Worm (Caenorhabditis elegans) whole organism, L4 larva: ENCODE results near the gene C53B7.2.
A peak's percentile ranks its signal among the peaks of the same experiment; 100 is the strongest.

Experiments
- F26F4.8 ChIP-seq: fragments of 200-800 bp; sonication (Bioruptor generic); conservative IDR thresholded peaks from 2 replicates; pipeline ENCODE4 v1.3.6; 2022; ENCODE audit warnings: missing genetic modification characterization, missing compliant biosample characterization
- T20F7.1 ChIP-seq: fragments of 200-800 bp; sonication (Bioruptor generic); optimal IDR thresholded peaks from 2 replicates; lab custom pipeline; 2018; ENCODE audit warnings: mild to moderate bottlenecking, missing genetic modification characterization, missing compliant biosample characterization
- T26A8.4 ChIP-seq: fragments of 200-800 bp; sonication (Bioruptor generic); IDR thresholded peaks from 2 replicates; pipeline ENCODE4 v1.3.6; 2022; ENCODE audit warnings: missing genetic modification characterization, missing compliant biosample characterization
- aha-1 ChIP-seq: fragments of 150-350 bp; peaks from one replicate; lab custom pipeline; 2014; ENCODE audit warnings: missing biosample characterization, missing genetic modification characterization
- ama-1 ChIP-seq: fragments of 150-350 bp; optimal IDR thresholded peaks from 2 replicates; lab custom pipeline; 2014; ENCODE audit warnings: inconsistent platforms, mixed read lengths
- ctbp-1 ChIP-seq: fragments of 200-800 bp; sonication (Bioruptor generic); IDR thresholded peaks from 2 replicates; pipeline ENCODE4 v1.3.6; 2022; ENCODE audit warnings: missing genetic modification reagents, missing genetic modification characterization, missing compliant biosample characterization
- daf-16 ChIP-seq, 3 experiments: sonication (generic microtip); optimal IDR thresholded peaks; 2 replicates each; lab custom pipeline; 2016 to 2017; ENCODE audit warnings: missing genetic modification characterization in 3 of 3, missing genetic modification reagents in 3 of 3, mild to moderate bottlenecking in 2 of 3, missing compliant biosample characterization in 2 of 3, missing biosample characterization in 1 of 3, moderate library complexity in 1 of 3
- dmd-6 ChIP-seq: fragments of 200-800 bp; sonication (Bioruptor generic); IDR thresholded peaks from 2 replicates; pipeline ENCODE4 v1.3.6; 2022; ENCODE audit warnings: missing genetic modification reagents, missing genetic modification characterization, missing compliant biosample characterization
- dpl-1 ChIP-seq: fragments of 150-350 bp; optimal IDR thresholded peaks from 2 replicates; lab custom pipeline; 2014; ENCODE audit warnings: missing biosample characterization, missing genetic modification reagents, missing genetic modification characterization
- duxl-1 ChIP-seq: sonication (generic microtip); optimal IDR thresholded peaks from 2 replicates; lab custom pipeline; 2016; ENCODE audit warnings: mild to moderate bottlenecking, missing genetic modification characterization, moderate library complexity, missing compliant biosample characterization; ENCODE audit not compliant: poor library complexity
- dve-1 ChIP-seq: sonication (generic microtip); optimal IDR thresholded peaks from 2 replicates; lab custom pipeline; 2017; ENCODE audit warnings: antibody characterized with exemption, mild to moderate bottlenecking, missing genetic modification characterization, missing compliant biosample characterization; ENCODE audit not compliant: insufficient read depth
- egl-43 ChIP-seq: fragments of 200-800 bp; sonication (Bioruptor generic); IDR thresholded peaks from 2 replicates; pipeline ENCODE4 v1.3.6; 2022; ENCODE audit warnings: missing genetic modification reagents, missing genetic modification characterization, missing compliant biosample characterization
- hlh-11 ChIP-seq: fragments of 200-800 bp; sonication (Bioruptor generic); optimal IDR thresholded peaks from 2 replicates; lab custom pipeline; 2018; ENCODE audit warnings: mild to moderate bottlenecking, missing genetic modification characterization, missing compliant biosample characterization
- hlh-30 ChIP-seq: sonication (generic microtip); optimal IDR thresholded peaks from 2 replicates; lab custom pipeline; 2017; ENCODE audit warnings: antibody characterized with exemption, mild to moderate bottlenecking, missing genetic modification characterization, missing compliant biosample characterization; ENCODE audit not compliant: insufficient read depth
- hmg-1.1 ChIP-seq: fragments of 200-800 bp; sonication (Bioruptor generic); IDR thresholded peaks from 2 replicates; pipeline ENCODE4 v1.3.6; 2022; ENCODE audit warnings: missing genetic modification reagents, missing genetic modification characterization, missing compliant biosample characterization
- lin-38 ChIP-seq: fragments of 200-800 bp; sonication (Bioruptor generic); IDR thresholded peaks from 2 replicates; pipeline ENCODE4 v1.3.6; 2022; ENCODE audit warnings: missing genetic modification reagents, missing genetic modification characterization, missing compliant biosample characterization
- lir-3 ChIP-seq: sonication (generic microtip); optimal IDR thresholded peaks from 2 replicates; lab custom pipeline; 2016; ENCODE audit warnings: mild to moderate bottlenecking, missing genetic modification characterization, missing compliant biosample characterization
- madf-9 ChIP-seq: fragments of 200-800 bp; sonication (Bioruptor generic); conservative IDR thresholded peaks from 2 replicates; pipeline ENCODE4 v1.3.6; 2022; ENCODE audit warnings: missing genetic modification reagents, missing genetic modification characterization, missing compliant biosample characterization
- mdl-1 ChIP-seq, 2 experiments: fragments of 150-350 bp in 1 of 2; sonication (generic microtip) in 1 of 2; optimal IDR thresholded peaks; 2 replicates each; lab custom pipeline; 2014 to 2017; ENCODE audit warnings: missing biosample characterization in 2 of 2, missing genetic modification characterization in 2 of 2
- mes-2 ChIP-seq: sonication (generic microtip); optimal IDR thresholded peaks from 2 replicates; lab custom pipeline; 2016; ENCODE audit warnings: missing genotype, mild to moderate bottlenecking, missing genetic modification characterization, missing compliant biosample characterization; ENCODE audit not compliant: poor library complexity, severe bottlenecking
- mxl-2 ChIP-seq: fragments of 200-800 bp; sonication (Bioruptor generic); conservative IDR thresholded peaks from 2 replicates; pipeline ENCODE4 v1.3.6; 2022; ENCODE audit warnings: missing genetic modification reagents, missing genetic modification characterization, missing compliant biosample characterization
- nhr-10 ChIP-seq: fragments of 150-350 bp; optimal IDR thresholded peaks from 2 replicates; lab custom pipeline; 2014; ENCODE audit warnings: missing biosample characterization, missing genetic modification characterization
- nhr-102 ChIP-seq: sonication (generic microtip); optimal IDR thresholded peaks from 2 replicates; lab custom pipeline; 2016; ENCODE audit warnings: mild to moderate bottlenecking, missing genetic modification characterization, moderate library complexity, missing compliant biosample characterization
- nhr-11 ChIP-seq: fragments of 150-350 bp; optimal IDR thresholded peaks from 2 replicates; lab custom pipeline; 2014; ENCODE audit warnings: missing biosample characterization, missing genetic modification characterization
- nhr-25 ChIP-seq: sonication (generic microtip); optimal IDR thresholded peaks from 2 replicates; lab custom pipeline; 2017; ENCODE audit warnings: missing genetic modification characterization, mild to moderate bottlenecking, missing compliant biosample characterization, antibody characterized with exemption, moderate library complexity, borderline replicate concordance; ENCODE audit not compliant: insufficient read depth
- nhr-28 ChIP-seq: fragments of 150-350 bp; optimal IDR thresholded peaks from 2 replicates; lab custom pipeline; 2014; ENCODE audit warnings: missing biosample characterization, missing genetic modification characterization
- nhr-48 ChIP-seq: sonication (generic microtip); optimal IDR thresholded peaks from 2 replicates; lab custom pipeline; 2016; ENCODE audit warnings: mild to moderate bottlenecking, missing genetic modification characterization, missing compliant biosample characterization
- nhr-6 ChIP-seq: fragments of 150-350 bp; optimal IDR thresholded peaks from 2 replicates; lab custom pipeline; 2014; ENCODE audit warnings: missing biosample characterization, missing genetic modification characterization
- nhr-76 ChIP-seq: fragments of 150-350 bp; optimal IDR thresholded peaks from 2 replicates; lab custom pipeline; 2014; ENCODE audit warnings: missing biosample characterization, missing genetic modification characterization
- nhr-77 ChIP-seq: fragments of 150-350 bp; optimal IDR thresholded peaks from 2 replicates; lab custom pipeline; 2014; ENCODE audit warnings: missing biosample characterization, missing genetic modification characterization
- pha-4 ChIP-seq, 2 experiments: fragments of 150-350 bp in 1 of 2; fragments of 200-800 bp in 1 of 2; sonication (Bioruptor generic) in 1 of 2; IDR thresholded peaks in 1 of 2; optimal IDR thresholded peaks in 1 of 2; 2 replicates each; pipeline versions ENCODE4 v1.3.6 to Lab custom; 2014 to 2022; ENCODE audit warnings: missing genetic modification characterization in 2 of 2, missing genetic modification reagents in 2 of 2, missing biosample characterization in 1 of 2, missing compliant biosample characterization in 1 of 2
- php-3 ChIP-seq: fragments of 200-800 bp; sonication (Bioruptor generic); IDR thresholded peaks from 2 replicates; pipeline ENCODE4 v1.3.6; 2022; ENCODE audit warnings: missing genetic modification reagents, missing genetic modification characterization, missing compliant biosample characterization
- pqm-1 ChIP-seq: sonication (generic microtip); optimal IDR thresholded peaks from 2 replicates; lab custom pipeline; 2017; ENCODE audit warnings: missing biosample characterization, missing genetic modification characterization
- sdz-12 ChIP-seq: fragments of 200-800 bp; sonication (Bioruptor generic); optimal IDR thresholded peaks from 2 replicates; lab custom pipeline; 2018; ENCODE audit warnings: mild to moderate bottlenecking, missing genetic modification characterization, missing compliant biosample characterization
- snpc-1.2 ChIP-seq: fragments of 200-800 bp; sonication (Bioruptor generic); IDR thresholded peaks from 2 replicates; pipeline ENCODE4 v1.3.6; 2022; ENCODE audit warnings: missing genetic modification reagents, missing genetic modification characterization, missing compliant biosample characterization
- spr-1 ChIP-seq: sonication (generic microtip); optimal IDR thresholded peaks from 2 replicates; lab custom pipeline; 2016; ENCODE audit warnings: mild to moderate bottlenecking, missing genetic modification characterization, missing compliant biosample characterization
- spr-3 ChIP-seq: fragments of 200-800 bp; sonication (Bioruptor generic); optimal IDR thresholded peaks from 2 replicates; lab custom pipeline; 2018; ENCODE audit warnings: mild to moderate bottlenecking, missing genetic modification characterization, missing compliant biosample characterization
- tra-1 ChIP-seq: fragments of 200-800 bp; sonication (Bioruptor generic); IDR thresholded peaks from 2 replicates; pipeline ENCODE4 v1.3.6; 2022; ENCODE audit warnings: missing genetic modification reagents, missing genetic modification characterization, missing compliant biosample characterization
- unc-62 ChIP-seq, 3 experiments: fragments of 150-350 bp in 1 of 3; sonication (generic microtip); optimal IDR thresholded peaks in 2 of 3; peaks in 1 of 3; 1 replicate in 1 of 3; 2 replicates in 2 of 3; lab custom pipeline; 2014 to 2017; ENCODE audit warnings: missing biosample characterization in 3 of 3, missing genetic modification characterization in 3 of 3, missing genetic modification reagents in 3 of 3, missing genotype in 1 of 3
- ztf-11 ChIP-seq: fragments of 150-350 bp; optimal IDR thresholded peaks from 2 replicates; lab custom pipeline; 2014; ENCODE audit warnings: missing biosample characterization, missing genetic modification characterization
- ztf-7 ChIP-seq: fragments of 150-350 bp; optimal IDR thresholded peaks from 2 replicates; lab custom pipeline; 2014; ENCODE audit warnings: missing biosample characterization, missing genetic modification characterization

The C53B7.2 gene

ce11 chrX:6807137-6807861 is 38.7 kb upstream of the C53B7.2 start:
- TF ChIP-seq mxl-2 (GFP tag; lab: Robert Waterston, UW) (peak; percentile 75; the same call in 1 of the 2 replicates), spr-3 (GFP tag; lab: Kevin White, UChicago) (no peak), nhr-102 (peak; percentile 5), hlh-11 (tag; lab: Kevin White, UChicago) (peak; percentile 70), nhr-76 (no peak), nhr-77 (tag; lab: Kevin White, UChicago) (peak; percentile 6), nhr-48 (tag; lab: Kevin White, UChicago) (peak; percentile 36), dmd-6 (GFP tag; lab: Robert Waterston, UW) (peak; percentile 52; the same call in 1 of the 2 replicates), ctbp-1 (GFP tag; lab: Robert Waterston, UW) (no peak), madf-9 (no peak), mdl-1 (tag; optimal IDR thresholded peaks at IDR 0.05; lab: Kevin White, UChicago) (peak in 1 of 2 experiments; percentile 51), nhr-11 (tag; lab: Kevin White, UChicago) (peak; percentile 33), ztf-7 (tag; lab: Kevin White, UChicago) (no peak), unc-62 (GFP tag; optimal IDR thresholded peaks at IDR 0.05 in 1 of 2; lab: Kevin White, UChicago) (peak in 1 of 2 experiments; percentile 56), unc-62 (tag; optimal IDR thresholded peaks at IDR 0.05; lab: Kevin White, UChicago) (no peak), php-3 (GFP tag; lab: Robert Waterston, UW) (0 out of 2 replicates have a peak, but pooled peaks have one; percentile 7), F26F4.8 (GFP tag; lab: Robert Waterston, UW) (0 out of 2 replicates have a peak, but pooled peaks have one; percentile 38), nhr-28 (tag; lab: Kevin White, UChicago) (peak; percentile 85), lin-38 (GFP tag; lab: Robert Waterston, UW) (no peak), nhr-10 (tag; lab: Kevin White, UChicago) (peak; percentile 2), aha-1 (peak; percentile 28), pqm-1 (tag; lab: Kevin White, UChicago) (peak; percentile 2), tra-1 (GFP tag; lab: Robert Waterston, UW) (peak; percentile 39; the same call in 1 of the 2 replicates), dve-1 (tag; lab: Kevin White, UChicago) (peak; percentile 63), pha-4 (GFP tag; IDR thresholded peaks at IDR 0.05; lab: Robert Waterston, UW) (no peak), pha-4 (tag; optimal IDR thresholded peaks at IDR 0.05; lab: Kevin White, UChicago) (no peak), hlh-30 (tag; lab: Kevin White, UChicago) (peak; percentile 77), duxl-1 (tag; lab: Kevin White, UChicago) (no peak), daf-16 (GFP tag; optimal IDR thresholded peaks at IDR 0.05; lab: Kevin White, UChicago) (no peak), daf-16 (tag; optimal IDR thresholded peaks at IDR 0.05; lab: Kevin White, UChicago) (peak; percentile 83), T20F7.1 (GFP tag; lab: Kevin White, UChicago) (peak; percentile 44), T26A8.4 (GFP tag; lab: Robert Waterston, UW) (0 out of 2 replicates have a peak, but pooled peaks have one; percentile 24), ama-1 (no peak), mes-2 (tag; lab: Kevin White, UChicago) (peak; percentile 16)

ce11 chrX:6808239-6808638 is 37.8 kb upstream of the C53B7.2 start:
- TF ChIP-seq aha-1 = peak; percentile 7
- TF ChIP-seq unc-62 (GFP tag; optimal IDR thresholded peaks at IDR 0.05 in 1 of 2; lab: Kevin White, UChicago) = peak in 1 of 2 experiments; percentile 97
- TF ChIP-seq unc-62 (tag; optimal IDR thresholded peaks at IDR 0.05; lab: Kevin White, UChicago) = no peak
- no peak for TF ChIP-seq lir-3 (tag; lab: Kevin White, UChicago)

ce11 chrX:6808640-6809039 is 37.4 kb upstream of the C53B7.2 start:
- TF ChIP-seq sdz-12 (GFP tag; lab: Kevin White, UChicago) (no peak), egl-43 (GFP tag; lab: Robert Waterston, UW) (no peak), unc-62 (GFP tag; optimal IDR thresholded peaks at IDR 0.05 in 1 of 2; lab: Kevin White, UChicago) (no peak), unc-62 (tag; optimal IDR thresholded peaks at IDR 0.05; lab: Kevin White, UChicago) (no peak), hlh-11 (tag; lab: Kevin White, UChicago) (peak; percentile 62), hmg-1.1 (GFP tag; lab: Robert Waterston, UW) (0 out of 2 replicates have a peak, but pooled peaks have one; percentile 30), snpc-1.2 (GFP tag; lab: Robert Waterston, UW) (no peak), ctbp-1 (GFP tag; lab: Robert Waterston, UW) (no peak), lir-3 (tag; lab: Kevin White, UChicago) (no peak), aha-1 (peak; percentile 52), nhr-6 (no peak), dpl-1 (GFP tag; lab: Kevin White, UChicago) (no peak), nhr-25 (no peak), pha-4 (GFP tag; IDR thresholded peaks at IDR 0.05; lab: Robert Waterston, UW) (peak; percentile 14; the same call in 1 of the 2 replicates), pha-4 (tag; optimal IDR thresholded peaks at IDR 0.05; lab: Kevin White, UChicago) (no peak), nhr-11 (tag; lab: Kevin White, UChicago) (no peak), ztf-11 (tag; lab: Kevin White, UChicago) (no peak), mxl-2 (GFP tag; lab: Robert Waterston, UW) (no peak), spr-1 (tag; lab: Kevin White, UChicago) (no peak), hlh-30 (tag; lab: Kevin White, UChicago) (peak; percentile 78)
